Worm (Caenorhabditis elegans) whole organism, L4 larva: Measurements from ENCODE around the gene B0507.4.

Experiments
- F26F4.8 ChIP-seq: fragments of 200-800 bp; sonication (Bioruptor generic); conservative IDR thresholded peaks from 2 replicates; pipeline ENCODE4 v1.3.6; 2022; ENCODE audit warnings: missing genetic modification characterization, missing compliant biosample characterization
- F37D6.2 ChIP-seq: sonication (generic microtip); optimal IDR thresholded peaks from 2 replicates; lab custom pipeline; 2016; ENCODE audit warnings: mild to moderate bottlenecking, missing genetic modification characterization, missing compliant biosample characterization
- F44E2.7 ChIP-seq: fragments of 200-800 bp; sonication (Bioruptor generic); IDR thresholded peaks from 2 replicates; pipeline ENCODE4 v2.1.2; 2022; ENCODE audit warnings: missing genetic modification characterization, missing compliant biosample characterization
- T20F7.1 ChIP-seq: fragments of 200-800 bp; sonication (Bioruptor generic); optimal IDR thresholded peaks from 2 replicates; lab custom pipeline; 2018; ENCODE audit warnings: mild to moderate bottlenecking, missing genetic modification characterization, missing compliant biosample characterization
- Y105C5A.15 ChIP-seq: fragments of 200-800 bp; sonication (Bioruptor generic); IDR thresholded peaks from 2 replicates; pipeline ENCODE4 v1.3.6; 2022; ENCODE audit warnings: missing genetic modification characterization, missing compliant biosample characterization
- Y75B8A.6 ChIP-seq: fragments of 200-800 bp; sonication (Bioruptor generic); IDR thresholded peaks from 2 replicates; pipeline ENCODE4 v1.3.6; 2022; ENCODE audit warnings: missing genetic modification reagents, missing genetic modification characterization, missing compliant biosample characterization
- ZK337.2 ChIP-seq: fragments of 200-800 bp; sonication (Bioruptor generic); IDR thresholded peaks from 2 replicates; pipeline ENCODE4 v1.3.6; 2022; ENCODE audit warnings: missing genetic modification reagents, missing genetic modification characterization, missing compliant biosample characterization
- aha-1 ChIP-seq: fragments of 150-350 bp; peaks from one replicate; lab custom pipeline; 2014; ENCODE audit warnings: missing biosample characterization, missing genetic modification characterization
- ceh-62 ChIP-seq: sonication (generic microtip); optimal IDR thresholded peaks from 2 replicates; lab custom pipeline; 2017; ENCODE audit warnings: missing biosample characterization, missing genetic modification characterization
- cey-2 ChIP-seq: sonication (generic microtip); optimal IDR thresholded peaks from 3 replicates; lab custom pipeline; 2017; ENCODE audit warnings: missing genetic modification characterization, mild to moderate bottlenecking, missing compliant biosample characterization, antibody characterized with exemption, borderline replicate concordance; ENCODE audit not compliant: insufficient read depth
- daf-16 ChIP-seq, 3 experiments: sonication (generic microtip); optimal IDR thresholded peaks; 2 replicates each; lab custom pipeline; 2016 to 2017; ENCODE audit warnings: missing genetic modification characterization in 3 of 3, missing genetic modification reagents in 3 of 3, mild to moderate bottlenecking in 2 of 3, missing compliant biosample characterization in 2 of 3, missing biosample characterization in 1 of 3, moderate library complexity in 1 of 3
- dmd-6 ChIP-seq: fragments of 200-800 bp; sonication (Bioruptor generic); IDR thresholded peaks from 2 replicates; pipeline ENCODE4 v1.3.6; 2022; ENCODE audit warnings: missing genetic modification reagents, missing genetic modification characterization, missing compliant biosample characterization
- dmd-8 ChIP-seq: fragments of 200-800 bp; sonication (Bioruptor generic); IDR thresholded peaks from 2 replicates; pipeline ENCODE4 v1.3.6; 2022; ENCODE audit warnings: missing genetic modification characterization, missing compliant biosample characterization
- dmd-9 ChIP-seq: fragments of 200-800 bp; sonication (Bioruptor generic); IDR thresholded peaks from 2 replicates; pipeline ENCODE4 v1.3.6; 2022; ENCODE audit warnings: missing genetic modification reagents, missing genetic modification characterization, missing compliant biosample characterization
- dpl-1 ChIP-seq: fragments of 150-350 bp; optimal IDR thresholded peaks from 2 replicates; lab custom pipeline; 2014; ENCODE audit warnings: missing biosample characterization, missing genetic modification reagents, missing genetic modification characterization
- duxl-1 ChIP-seq: sonication (generic microtip); optimal IDR thresholded peaks from 2 replicates; lab custom pipeline; 2016; ENCODE audit warnings: mild to moderate bottlenecking, missing genetic modification characterization, moderate library complexity, missing compliant biosample characterization; ENCODE audit not compliant: poor library complexity
- dve-1 ChIP-seq: sonication (generic microtip); optimal IDR thresholded peaks from 2 replicates; lab custom pipeline; 2017; ENCODE audit warnings: antibody characterized with exemption, mild to moderate bottlenecking, missing genetic modification characterization, missing compliant biosample characterization; ENCODE audit not compliant: insufficient read depth
- hlh-11 ChIP-seq: fragments of 200-800 bp; sonication (Bioruptor generic); optimal IDR thresholded peaks from 2 replicates; lab custom pipeline; 2018; ENCODE audit warnings: mild to moderate bottlenecking, missing genetic modification characterization, missing compliant biosample characterization
- hlh-30 ChIP-seq: sonication (generic microtip); optimal IDR thresholded peaks from 2 replicates; lab custom pipeline; 2017; ENCODE audit warnings: antibody characterized with exemption, mild to moderate bottlenecking, missing genetic modification characterization, missing compliant biosample characterization; ENCODE audit not compliant: insufficient read depth
- hmg-1.1 ChIP-seq: fragments of 200-800 bp; sonication (Bioruptor generic); IDR thresholded peaks from 2 replicates; pipeline ENCODE4 v1.3.6; 2022; ENCODE audit warnings: missing genetic modification reagents, missing genetic modification characterization, missing compliant biosample characterization
- lin-15B ChIP-seq: fragments of 150-350 bp; sonication (generic microtip); optimal IDR thresholded peaks from 3 replicates; lab custom pipeline; 2014; ENCODE audit warnings: missing biosample characterization, missing genetic modification characterization
- madf-5 ChIP-seq, 2 experiments: fragments of 200-800 bp; sonication (Bioruptor generic); IDR thresholded peaks; 2 replicates each; pipeline ENCODE4 v1.3.6; 2022; ENCODE audit warnings: missing compliant biosample characterization in 2 of 2, missing genetic modification characterization in 2 of 2
- mep-1 ChIP-seq: fragments of 150-350 bp; sonication (generic microtip); optimal IDR thresholded peaks from 3 replicates; lab custom pipeline; 2014; ENCODE audit warnings: missing biosample characterization, missing genetic modification characterization
- nhr-111 ChIP-seq: fragments of 200-800 bp; sonication (Bioruptor generic); optimal IDR thresholded peaks from 2 replicates; lab custom pipeline; 2018; ENCODE audit warnings: mild to moderate bottlenecking, missing genetic modification characterization, missing compliant biosample characterization
- nhr-28 ChIP-seq: fragments of 150-350 bp; optimal IDR thresholded peaks from 2 replicates; lab custom pipeline; 2014; ENCODE audit warnings: missing biosample characterization, missing genetic modification characterization
- nhr-42 ChIP-seq: fragments of 200-800 bp; sonication (Bioruptor generic); IDR thresholded peaks from 2 replicates; pipeline ENCODE4 v1.3.6; 2022; ENCODE audit warnings: missing genetic modification characterization, missing compliant biosample characterization
- nhr-6 ChIP-seq: fragments of 150-350 bp; optimal IDR thresholded peaks from 2 replicates; lab custom pipeline; 2014; ENCODE audit warnings: missing biosample characterization, missing genetic modification characterization
- nhr-76 ChIP-seq: fragments of 150-350 bp; optimal IDR thresholded peaks from 2 replicates; lab custom pipeline; 2014; ENCODE audit warnings: missing biosample characterization, missing genetic modification characterization
- pha-4 ChIP-seq, 2 experiments: fragments of 150-350 bp in 1 of 2; fragments of 200-800 bp in 1 of 2; sonication (Bioruptor generic) in 1 of 2; IDR thresholded peaks in 1 of 2; optimal IDR thresholded peaks in 1 of 2; 2 replicates each; pipeline versions ENCODE4 v1.3.6 to Lab custom; 2014 to 2022; ENCODE audit warnings: missing genetic modification characterization in 2 of 2, missing genetic modification reagents in 2 of 2, missing biosample characterization in 1 of 2, missing compliant biosample characterization in 1 of 2
- pqm-1 ChIP-seq: sonication (generic microtip); optimal IDR thresholded peaks from 2 replicates; lab custom pipeline; 2017; ENCODE audit warnings: missing biosample characterization, missing genetic modification characterization
- snpc-1.2 ChIP-seq: fragments of 200-800 bp; sonication (Bioruptor generic); IDR thresholded peaks from 2 replicates; pipeline ENCODE4 v1.3.6; 2022; ENCODE audit warnings: missing genetic modification reagents, missing genetic modification characterization, missing compliant biosample characterization
- unc-39 ChIP-seq: sonication (generic microtip); optimal IDR thresholded peaks from 2 replicates; lab custom pipeline; 2017; ENCODE audit warnings: missing biosample characterization, missing genetic modification characterization
- unc-62 ChIP-seq, 3 experiments: fragments of 150-350 bp in 1 of 3; sonication (generic microtip); optimal IDR thresholded peaks in 2 of 3; peaks in 1 of 3; 1 replicate in 1 of 3; 2 replicates in 2 of 3; lab custom pipeline; 2014 to 2017; ENCODE audit warnings: missing biosample characterization in 3 of 3, missing genetic modification characterization in 3 of 3, missing genetic modification reagents in 3 of 3, missing genotype in 1 of 3
- zag-1 ChIP-seq: fragments of 150-350 bp; optimal IDR thresholded peaks from 2 replicates; lab custom pipeline; 2014; ENCODE audit warnings: missing biosample characterization, missing genetic modification characterization
- zfp-3 ChIP-seq: fragments of 200-800 bp; sonication (Bioruptor generic); conservative IDR thresholded peaks from 2 replicates; pipeline ENCODE4 v1.3.6; 2022; ENCODE audit warnings: missing genetic modification reagents, missing genetic modification characterization, missing compliant biosample characterization
- zip-2 ChIP-seq: fragments of 150-350 bp; optimal IDR thresholded peaks from 2 replicates; lab custom pipeline; 2014; ENCODE audit warnings: missing biosample characterization, missing genetic modification characterization
- ztf-11 ChIP-seq: fragments of 150-350 bp; optimal IDR thresholded peaks from 2 replicates; lab custom pipeline; 2014; ENCODE audit warnings: missing biosample characterization, missing genetic modification characterization

Gene B0507.4

ce11 chrV:8786245-8786644, 31.5 kb downstream of the B0507.4 start, which contains the start of gene sup-37:
TSS of gene sup-37 (plus strand) at chrV:8786545.
- no peak for TF ChIP-seq mep-1 (tag; lab: Kevin White, UChicago)
- TF ChIP-seq hlh-30 (tag; lab: Kevin White, UChicago) = peak; percentile 31
- peak; percentile 3 for TF ChIP-seq aha-1 (tag; lab: Kevin White, UChicago)
- TF ChIP-seq F44E2.7 (GFP tag; lab: Robert Waterston, UW) = no peak

ce11 chrV:8789345-8789744, 34.6 kb downstream of the B0507.4 start:
- TF ChIP-seq cey-2 (tag; lab: Kevin White, UChicago) = no peak
- no peak for TF ChIP-seq F26F4.8 (GFP tag; lab: Robert Waterston, UW)
- peak; percentile 96 for TF ChIP-seq aha-1 (tag; lab: Kevin White, UChicago)
- no peak for TF ChIP-seq nhr-6
- TF ChIP-seq dmd-9 = no peak

ce11 chrV:8792814-8793213, 38.0 kb downstream of the B0507.4 start:
- TF ChIP-seq zip-2 (tag; lab: Kevin White, UChicago) (no peak), ZK337.2 (GFP tag; lab: Robert Waterston, UW) (no peak), snpc-1.2 (GFP tag; lab: Robert Waterston, UW) (no peak), zfp-3 (GFP tag; lab: Robert Waterston, UW) (no peak), dmd-8 (GFP tag; lab: Robert Waterston, UW) (no peak), dmd-6 (GFP tag; lab: Robert Waterston, UW) (no peak), ztf-11 (tag; lab: Kevin White, UChicago) (no peak), Y105C5A.15 (GFP tag; lab: Robert Waterston, UW) (no peak), lin-15B (tag; lab: Kevin White, UChicago) (no peak), F37D6.2 (tag; lab: Kevin White, UChicago) (no peak), hmg-1.1 (GFP tag; lab: Robert Waterston, UW) (no peak), unc-39 (tag; lab: Kevin White, UChicago) (no peak)

ce11 chrV:8795499-8795898, 40.7 kb downstream of the B0507.4 start:
- TF ChIP-seq hlh-11 (peak; percentile 27), unc-62 (GFP tag; optimal IDR thresholded peaks at IDR 0.05 in 1 of 2; lab: Kevin White, UChicago) (no peak), unc-62 (tag; optimal IDR thresholded peaks at IDR 0.05; lab: Kevin White, UChicago) (no peak), snpc-1.2 (GFP tag; lab: Robert Waterston, UW) (no peak), pqm-1 (tag; lab: Kevin White, UChicago) (peak; percentile 59), nhr-76 (tag; lab: Kevin White, UChicago) (no peak), zip-2 (tag; lab: Kevin White, UChicago) (no peak), pha-4 (GFP tag; IDR thresholded peaks at IDR 0.05; lab: Robert Waterston, UW) (no peak), pha-4 (tag; optimal IDR thresholded peaks at IDR 0.05; lab: Kevin White, UChicago) (no peak), nhr-28 (peak; percentile 78), zag-1 (tag; lab: Kevin White, UChicago) (no peak), nhr-42 (no peak), T20F7.1 (GFP tag; lab: Kevin White, UChicago) (no peak), daf-16 (GFP tag; optimal IDR thresholded peaks at IDR 0.05; lab: Kevin White, UChicago) (no peak), daf-16 (tag; optimal IDR thresholded peaks at IDR 0.05; lab: Kevin White, UChicago) (peak; percentile 79), unc-39 (tag; lab: Kevin White, UChicago) (no peak), nhr-111 (GFP tag; lab: Kevin White, UChicago) (no peak), dmd-9 (no peak), lin-15B (tag; lab: Kevin White, UChicago) (no peak), madf-5 (GFP tag; IDR thresholded peaks at IDR 0.05; lab: Robert Waterston, UW) (no peak), ceh-62 (tag; lab: Kevin White, UChicago) (no peak), Y75B8A.6 (GFP tag; lab: Robert Waterston, UW) (no peak), duxl-1 (tag; lab: Kevin White, UChicago) (no peak), dve-1 (no peak), ztf-11 (tag; lab: Kevin White, UChicago) (no peak), dpl-1 (GFP tag; lab: Kevin White, UChicago) (no peak)
